Fruit fly (Drosophila melanogaster) whole organism, wandering third instar larva: ENCODE results near the gene arm.

ENCODE experiments used
- Abd-B ChIP-seq: fragments of >200 bp; optimal IDR thresholded peaks from 2 replicates; lab custom pipeline; 2017; ENCODE audit warnings: missing biosample characterization, missing genetic modification characterization
- CG32264 ChIP-seq: fragments of 200-800 bp; sonication (Bioruptor generic); optimal IDR thresholded peaks from 2 replicates; lab custom pipeline; 2016; ENCODE audit warnings: missing biosample characterization, missing genetic modification characterization
- CG9705 ChIP-seq: fragments of 200-800 bp; sonication (Bioruptor generic); optimal IDR thresholded peaks from 2 replicates; lab custom pipeline; 2018; ENCODE audit warnings: missing biosample characterization, mild to moderate bottlenecking, missing genetic modification characterization
- Dfd ChIP-seq: fragments of >200 bp; optimal IDR thresholded peaks from 2 replicates; lab custom pipeline; 2017; ENCODE audit warnings: missing biosample characterization, missing genetic modification characterization
- GATAd ChIP-seq: sonication (Bioruptor generic); optimal IDR thresholded peaks from 2 replicates; lab custom pipeline; 2016; ENCODE audit warnings: missing biosample characterization, missing genetic modification characterization
- HLH106 ChIP-seq: fragments of 200-800 bp; optimal IDR thresholded peaks from 3 replicates; lab custom pipeline; 2019; ENCODE audit warnings: missing biosample characterization, mild to moderate bottlenecking, missing genetic modification characterization, moderate library complexity
- Hr78 ChIP-seq: fragments of >200 bp; optimal IDR thresholded peaks from 2 replicates; lab custom pipeline; 2017; ENCODE audit warnings: missing biosample characterization, missing genetic modification characterization
- Hr83 ChIP-seq: fragments of 200-300 bp; sonication (Bioruptor generic); optimal IDR thresholded peaks from 2 replicates; lab custom pipeline; 2016; ENCODE audit warnings: missing biosample characterization, mild to moderate bottlenecking, missing genetic modification characterization, moderate library complexity; ENCODE audit not compliant: poor library complexity, severe bottlenecking
- Jra ChIP-seq: sonication (Bioruptor generic); optimal IDR thresholded peaks from 2 replicates; lab custom pipeline; 2016; ENCODE audit warnings: missing biosample characterization, missing genetic modification characterization
- Mio ChIP-seq: sonication (Bioruptor generic); optimal IDR thresholded peaks from 2 replicates; lab custom pipeline; 2016; ENCODE audit warnings: missing biosample characterization, missing genetic modification characterization
- Myc ChIP-seq: fragments of >200 bp; optimal IDR thresholded peaks from 2 replicates; lab custom pipeline; 2017
- N ChIP-seq: fragments of >200 bp; optimal IDR thresholded peaks from 2 replicates; lab custom pipeline; 2018; ENCODE audit warnings: missing biosample characterization, missing external identifiers, missing genetic modification characterization
- OdsH ChIP-seq: fragments of 200-800 bp; sonication (Bioruptor generic); optimal IDR thresholded peaks from 2 replicates; lab custom pipeline; 2016; ENCODE audit warnings: missing biosample characterization, mild to moderate bottlenecking, missing genetic modification characterization
- Rel ChIP-seq, 2 experiments: fragments of 200-800 bp; sonication (Bioruptor generic) in 1 of 2; optimal IDR thresholded peaks; 2 replicates in 1 of 2; 3 replicates in 1 of 2; lab custom pipeline; 2016 to 2019; ENCODE audit warnings: mild to moderate bottlenecking in 2 of 2, missing biosample characterization in 2 of 2, missing genetic modification characterization in 2 of 2, moderate library complexity in 1 of 2
- Sp1 ChIP-seq: fragments of 200-800 bp; sonication (Bioruptor generic); optimal IDR thresholded peaks from 3 replicates; lab custom pipeline; 2019; ENCODE audit warnings: missing biosample characterization, mild to moderate bottlenecking, missing genetic modification characterization, moderate library complexity
- Vsx2 ChIP-seq: fragments of 200-300, 225-300 bp; sonication (Bioruptor generic); optimal IDR thresholded peaks from 2 replicates; lab custom pipeline; 2018; ENCODE audit warnings: missing biosample characterization, missing genetic modification characterization; ENCODE audit not compliant: partially characterized antibody
- br ChIP-seq: fragments of 200-800 bp; sonication (Bioruptor generic); optimal IDR thresholded peaks from 2 replicates; lab custom pipeline; 2016; ENCODE audit warnings: missing biosample characterization, missing genetic modification characterization
- brk ChIP-seq: fragments of 200-800 bp; sonication (Bioruptor generic); optimal IDR thresholded peaks from 2 replicates; lab custom pipeline; 2016; ENCODE audit warnings: missing biosample characterization, mild to moderate bottlenecking, missing genetic modification characterization
- dl ChIP-seq, 2 experiments: fragments of 175-275, 200-275 bp in 1 of 2; fragments of 200-275 bp in 1 of 2; sonication (Bioruptor generic); optimal IDR thresholded peaks; lab custom pipeline; 2018; ENCODE audit warnings: mild to moderate bottlenecking in 2 of 2, missing biosample characterization in 2 of 2, missing genetic modification characterization in 2 of 2, moderate library complexity in 2 of 2; ENCODE audit not compliant: partially characterized antibody in 2 of 2, insufficient read depth in 1 of 2
- dmrt93B ChIP-seq: fragments of 200-800 bp; sonication (Bioruptor generic); optimal IDR thresholded peaks from 2 replicates; lab custom pipeline; 2018; ENCODE audit warnings: missing biosample characterization, mild to moderate bottlenecking, missing genetic modification characterization
- ey ChIP-seq: fragments of 200-800 bp; sonication (Bioruptor generic); optimal IDR thresholded peaks from 2 replicates; lab custom pipeline; 2016; ENCODE audit warnings: missing biosample characterization, missing genetic modification characterization
- foxo ChIP-seq, 2 experiments: fragments of 200-800 bp; sonication (Bioruptor generic); optimal IDR thresholded peaks; 2 replicates in 1 of 2; 3 replicates in 1 of 2; lab custom pipeline; 2016 to 2017; ENCODE audit warnings: missing biosample characterization in 2 of 2, missing genetic modification characterization in 2 of 2
- fru ChIP-seq: fragments of 200-800 bp; sonication (Bioruptor generic); optimal IDR thresholded peaks from 3 replicates; lab custom pipeline; 2016; ENCODE audit warnings: missing biosample characterization, mild to moderate bottlenecking, missing genetic modification characterization
- h ChIP-seq: fragments of 200-800 bp; sonication (Bioruptor generic); optimal IDR thresholded peaks from 3 replicates; lab custom pipeline; 2016; ENCODE audit warnings: missing biosample characterization, mild to moderate bottlenecking, missing genetic modification characterization
- jim ChIP-seq: fragments of 175-275, 200-325 bp; sonication (Bioruptor generic); optimal IDR thresholded peaks from 2 replicates; lab custom pipeline; 2016; ENCODE audit warnings: missing biosample characterization, mild to moderate bottlenecking, missing genetic modification characterization
- pan ChIP-seq: fragments of >200 bp; optimal IDR thresholded peaks from 2 replicates; lab custom pipeline; 2017
- psq ChIP-seq: fragments of 200-800 bp; sonication (Bioruptor generic); optimal IDR thresholded peaks from 3 replicates; lab custom pipeline; 2017; ENCODE audit warnings: missing biosample characterization, mild to moderate bottlenecking, missing genetic modification characterization, moderate library complexity
- rgr ChIP-seq: fragments of 200-800 bp; sonication (Bioruptor generic); optimal IDR thresholded peaks from 3 replicates; lab custom pipeline; 2016; ENCODE audit warnings: missing biosample characterization, mild to moderate bottlenecking, missing genetic modification characterization
- sage ChIP-seq: fragments of 200-800 bp; sonication (Bioruptor generic); optimal IDR thresholded peaks from 2 replicates; lab custom pipeline; 2016; ENCODE audit warnings: missing biosample characterization, mild to moderate bottlenecking, missing genetic modification characterization
- sv ChIP-seq: fragments of 200-800 bp; sonication (Bioruptor generic); optimal IDR thresholded peaks from 3 replicates; lab custom pipeline; 2016; ENCODE audit warnings: missing biosample characterization, missing genetic modification characterization
- tai ChIP-seq: sonication (Bioruptor generic); optimal IDR thresholded peaks from 2 replicates; lab custom pipeline; 2016; ENCODE audit warnings: missing biosample characterization, missing genetic modification characterization
- usp ChIP-seq: fragments of >200 bp; optimal IDR thresholded peaks from 2 replicates; lab custom pipeline; 2017; ENCODE audit warnings: missing biosample characterization, missing genetic modification characterization
- woc ChIP-seq: sonication (Bioruptor generic); optimal IDR thresholded peaks from 2 replicates; lab custom pipeline; 2016; ENCODE audit warnings: missing biosample characterization, mild to moderate bottlenecking, missing genetic modification characterization

The arm gene

DNA sequence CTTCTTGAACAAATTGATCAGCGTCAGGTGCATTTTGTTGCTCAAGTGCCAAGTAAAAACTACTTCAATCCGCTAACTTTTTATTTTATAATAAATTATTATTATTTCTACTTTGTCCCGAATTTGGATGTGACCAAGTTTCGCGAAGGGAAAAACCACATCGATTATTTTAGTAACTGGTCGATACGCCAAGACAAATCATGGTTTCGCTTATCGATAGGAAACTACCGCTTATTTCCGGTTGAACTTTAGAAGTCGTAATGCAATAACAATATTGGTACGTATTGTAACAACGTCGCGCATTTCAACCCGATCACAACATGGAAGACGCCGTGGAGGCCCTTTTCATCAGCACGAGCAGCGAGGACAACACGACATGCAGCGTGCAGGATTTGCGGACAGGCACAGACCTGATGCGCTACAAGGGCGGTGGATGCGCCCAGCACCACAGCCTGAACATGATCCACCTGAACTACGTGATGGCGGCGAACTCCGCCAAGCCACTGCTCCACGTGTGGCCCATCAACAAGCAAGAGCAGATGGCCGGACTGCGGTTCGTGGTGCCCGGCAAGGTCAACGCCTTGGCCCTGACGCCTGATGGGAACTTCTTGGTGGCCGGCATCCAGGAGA lies 23.2 kb downstream of the arm start, which contains the start of the genes CG14817 and CG14805:
Gene CG14817 (minus strand): TSS at position 164 of the 630 bp plus-strand sequence.
Gene CG14805 (plus strand): TSS at position 211 of the 630 bp plus-strand sequence.
- TF ChIP-seq Dfd (GFP tag; lab: Kevin White, UChicago) (no peak), dmrt93B (GFP tag; lab: Kevin White, UChicago) (no peak), CG9705 (GFP tag; lab: Kevin White, UChicago) (peak; percentile 66), Jra (GFP tag; lab: Kevin White, UChicago) (no peak), Vsx2 (no peak), Sp1 (GFP tag; lab: Kevin White, UChicago) (peak; percentile 82), Myc (lab: Kevin White, UChicago) (no peak), Mio (GFP tag; lab: Kevin White, UChicago) (no peak), brk (no peak), N (GFP tag; lab: Kevin White, UChicago) (no peak), HLH106 (tag; lab: Kevin White, UChicago) (peak; percentile 61), usp (GFP tag; lab: Kevin White, UChicago) (no peak), h (GFP tag; lab: Kevin White, UChicago) (no peak), br (GFP tag; lab: Kevin White, UChicago) (no peak), Hr83 (GFP tag; lab: Kevin White, UChicago) (peak; percentile 15), rgr (peak; percentile 82), pan (no peak), tai (GFP tag; lab: Kevin White, UChicago) (no peak), foxo (GFP tag; optimal IDR thresholded peaks at IDR 0.05; lab: Kevin White, UChicago) (peak in 1 of 2 experiments; percentile 39), sage (no peak), GATAd (GFP tag; lab: Kevin White, UChicago) (no peak), psq (GFP tag; lab: Kevin White, UChicago) (no peak), Hr78 (GFP tag; lab: Kevin White, UChicago) (no peak), OdsH (peak; percentile 55), dl (GFP tag; optimal IDR thresholded peaks at IDR 0.05; lab: Kevin White, UChicago; ENCODE audit: insufficient read depth in 1 of 2, partially characterized antibody in 2 of 2) (no peak), ey (GFP tag; lab: Kevin White, UChicago) (no peak), woc (GFP tag; lab: Kevin White, UChicago) (no peak), Rel (GFP tag; optimal IDR thresholded peaks at IDR 0.05; lab: Kevin White, UChicago) (peak; percentile 23), Rel (tag; optimal IDR thresholded peaks at IDR 0.05; lab: Kevin White, UChicago) (peak; percentile 62), CG32264 (no peak), jim (GFP tag; lab: Kevin White, UChicago) (no peak), fru (GFP tag; lab: Kevin White, UChicago) (no peak), sv (GFP tag; lab: Kevin White, UChicago) (no peak), Abd-B (no peak)
- TF ChIP-seq, all 38 proteins: peak for 8

- TF ChIP-seq Sp1 (GFP tag; lab: Kevin White, UChicago) (peak; percentile 15), woc (GFP tag; lab: Kevin White, UChicago) (no peak)
- TF ChIP-seq, all 38 proteins: peak for 1
Observed at dm6 chrX:1873515-1874126, 26.8 kb downstream of the arm start, which contains the start of the genes Pgam5 and Vps26. Gene Pgam5 (minus strand): TSS chrX:1873565. Gene Vps26 (plus strand): TSS chrX:1873853.

dm6 chrX:1868586-1869111 lies 31.8 kb downstream of the arm start, which contains the start of the genes CG14803 and Pex5:
Gene CG14803 (plus strand): TSS chrX:1868870.
Gene Pex5 (minus strand): TSS chrX:1869061.
- TF ChIP-seq psq (GFP tag; lab: Kevin White, UChicago) (peak; percentile 16), Sp1 (GFP tag; lab: Kevin White, UChicago) (peak; percentile 23), Rel (GFP tag; optimal IDR thresholded peaks at IDR 0.05; lab: Kevin White, UChicago) (no peak), Rel (tag; optimal IDR thresholded peaks at IDR 0.05; lab: Kevin White, UChicago) (peak; percentile 37), tai (GFP tag; lab: Kevin White, UChicago) (no peak)
